Worm (Caenorhabditis elegans) whole organism, L2 larva: Measurements from ENCODE around the gene egg-2.

ENCODE experiments used
- alr-1 ChIP-seq: fragments of 150-350 bp; optimal IDR thresholded peaks from 2 replicates; lab custom pipeline; 2014; ENCODE audit warnings: missing biosample characterization, missing genetic modification characterization
- aly-2 ChIP-seq: fragments of 150-350 bp; optimal IDR thresholded peaks from 2 replicates; lab custom pipeline; 2014; ENCODE audit warnings: missing biosample characterization, missing genetic modification characterization
- crh-2 ChIP-seq: sonication (generic microtip); optimal IDR thresholded peaks from 2 replicates; lab custom pipeline; 2017; ENCODE audit warnings: missing biosample characterization, missing genetic modification characterization
- lin-39 ChIP-seq: fragments of 150-350 bp; optimal IDR thresholded peaks from 2 replicates; lab custom pipeline; 2014; ENCODE audit warnings: missing biosample characterization, missing genetic modification reagents, missing genetic modification characterization
- mab-5 ChIP-seq: fragments of 150-350 bp; optimal IDR thresholded peaks from 2 replicates; lab custom pipeline; 2014; ENCODE audit warnings: missing biosample characterization, missing genetic modification characterization
- mdl-1 ChIP-seq, 2 experiments: fragments of 150-350 bp in 1 of 2; sonication (generic microtip) in 1 of 2; optimal IDR thresholded peaks; 2 replicates each; lab custom pipeline; 2017; ENCODE audit warnings: missing biosample characterization in 2 of 2, missing genetic modification characterization in 2 of 2
- nhr-11 ChIP-seq: fragments of 150-350 bp; optimal IDR thresholded peaks from 2 replicates; lab custom pipeline; 2014; ENCODE audit warnings: missing biosample characterization, missing genetic modification characterization
- unc-62 ChIP-seq: fragments of 150-350 bp; optimal IDR thresholded peaks from 2 replicates; lab custom pipeline; 2014; ENCODE audit warnings: missing biosample characterization, missing genetic modification reagents, missing genetic modification characterization
- ztf-11 ChIP-seq: sonication (generic microtip); optimal IDR thresholded peaks from 2 replicates; lab custom pipeline; 2017; ENCODE audit warnings: missing biosample characterization, missing genetic modification characterization
- ztf-4 ChIP-seq: fragments of 150-350 bp; optimal IDR thresholded peaks from 2 replicates; lab custom pipeline; 2014; ENCODE audit warnings: missing biosample characterization, missing genetic modification characterization

DNA sequence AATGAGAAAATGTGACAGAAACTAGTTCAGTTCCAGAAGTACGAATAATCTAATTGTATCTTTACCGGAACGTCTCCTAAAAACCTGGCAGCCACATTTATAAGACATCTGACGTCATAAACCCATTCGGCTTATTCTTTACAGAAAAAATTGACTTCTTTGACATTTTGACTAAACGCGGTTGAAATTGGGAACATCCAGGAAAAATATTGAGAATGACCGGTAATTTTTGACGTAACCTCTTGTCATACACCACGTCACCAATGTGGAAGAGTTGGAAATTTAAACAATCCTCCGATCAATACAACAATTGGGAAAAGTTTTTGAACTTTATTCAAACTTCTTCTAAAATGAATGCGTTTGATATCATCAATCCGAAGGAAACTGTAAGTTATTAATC, 30.7 kb upstream of the egg-2 start, which contains the start of gene ZK418.2:
- TF ChIP-seq lin-39 = no peak
- no peak for TF ChIP-seq mab-5 (tag; lab: Kevin White, UChicago)
- TF ChIP-seq crh-2 (tag; lab: Kevin White, UChicago) = no peak
- TF ChIP-seq ztf-4 = no peak
- no peak for TF ChIP-seq nhr-11 (tag; lab: Kevin White, UChicago)
- TF ChIP-seq unc-62 (GFP tag; lab: Kevin White, UChicago) = no peak
- TF ChIP-seq ztf-11 (tag; lab: Kevin White, UChicago) = no peak
- TF ChIP-seq mdl-1 (tag; optimal IDR thresholded peaks at IDR 0.05; lab: Kevin White, UChicago) = no peak
- TF ChIP-seq alr-1 (tag; lab: Kevin White, UChicago) = no peak
- TF ChIP-seq aly-2 (tag; lab: Kevin White, UChicago) = no peak
